Fruit fly (Drosophila melanogaster): ENCODE measurements around the gene CG33229.

The CG33229 gene

DNA sequence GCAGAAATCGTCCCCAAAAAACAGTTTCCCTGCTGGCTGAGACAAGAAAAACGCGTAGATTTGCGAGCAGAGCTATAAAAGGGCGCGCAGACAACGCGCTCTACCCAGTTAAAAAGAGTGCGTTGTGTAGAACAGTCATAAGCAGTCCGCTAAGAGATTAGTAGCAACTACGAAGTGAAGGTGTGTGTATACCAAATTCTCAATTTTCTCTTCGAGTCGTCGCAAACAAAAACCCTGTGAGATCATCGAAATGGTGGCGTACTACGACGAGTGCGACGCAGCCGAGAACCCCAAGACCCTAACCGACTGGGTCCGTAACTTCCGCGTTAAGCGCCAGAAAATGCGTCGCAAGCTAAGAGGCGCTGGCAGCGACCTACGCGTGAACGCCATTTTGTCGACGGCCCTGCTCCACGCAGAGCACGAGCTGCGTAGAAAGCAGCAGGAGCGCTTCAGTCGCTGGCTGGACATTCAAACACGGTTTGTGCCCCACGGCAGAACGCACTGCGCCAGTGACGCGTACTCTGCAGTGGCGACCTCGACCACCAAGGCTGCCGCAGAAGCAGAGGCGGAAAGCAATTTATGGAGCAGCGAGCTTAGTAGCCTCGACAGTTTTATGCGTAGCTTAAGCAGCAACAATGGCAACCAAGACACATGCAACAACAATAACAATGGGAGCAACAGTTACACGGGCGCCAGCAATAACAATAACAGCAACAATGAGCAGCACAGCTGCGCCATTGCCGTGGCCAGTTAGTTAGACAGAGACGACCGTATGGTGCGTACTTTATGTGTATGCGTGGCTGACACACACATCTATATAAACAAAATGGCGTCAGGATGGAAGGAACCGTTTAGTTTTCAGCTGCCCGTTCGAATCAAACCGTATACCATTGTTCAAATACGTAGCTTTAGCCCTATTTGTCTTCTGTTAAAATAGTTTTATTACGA, 626 bp downstream of the CG33229 start (continued):
- TF ChIP-seq hkb (optimal IDR thresholded peaks at IDR 0.05) = no peak
- no peak for TF ChIP-seq hkb (GFP tag; IDR thresholded peaks at IDR 0.05)
- TF ChIP-seq shn (GFP tag; optimal IDR thresholded peaks at IDR 0.05) = no peak

dm6 chr3L:225120-225519, 1.5 kb downstream of the CG33229 start:
- TF ChIP-seq Pdp1 (GFP tag; optimal IDR thresholded peaks at IDR 0.05) = peak in 1 of 2 experiments; percentile 91
- peak; percentile 83 for TF ChIP-seq z (GFP tag; IDR thresholded peaks at IDR 0.05)
- peak; percentile 92 for TF ChIP-seq CG32767 (GFP tag; IDR thresholded peaks at IDR 0.05)
- TF ChIP-seq corto (GFP tag; optimal IDR thresholded peaks at IDR 0.05) = peak; percentile 12
- no peak for TF ChIP-seq CG8765 (GFP tag; IDR thresholded peaks at IDR 0.05)
- no peak for TF ChIP-seq D (optimal IDR thresholded peaks at IDR 0.05)
- no peak for TF ChIP-seq D (GFP tag; optimal IDR thresholded peaks at IDR 0.05)
- TF ChIP-seq Nf-YA (GFP tag; IDR thresholded peaks at IDR 0.05) = 0 out of 2 replicates have a peak, but pooled peaks have one; percentile 33
- peak; percentile 36; the same call in 1 of the 2 replicates for TF ChIP-seq vvl (GFP tag; IDR thresholded peaks at IDR 0.05)
- no peak for TF ChIP-seq chn (GFP tag; optimal IDR thresholded peaks at IDR 0.05)
- peak; percentile 26 for TF ChIP-seq CG15479 (GFP tag; optimal IDR thresholded peaks at IDR 0.05)
- TF ChIP-seq HLHmδ (GFP tag; optimal IDR thresholded peaks at IDR 0.05) = no peak
- TF ChIP-seq sqz (GFP tag; optimal IDR thresholded peaks at IDR 0.05) = peak; percentile 87
- TF ChIP-seq CG2199 (GFP tag; IDR thresholded peaks at IDR 0.05) = peak; percentile 58; the same call in 1 of the 3 replicates
- TF ChIP-seq p53 (GFP tag; optimal IDR thresholded peaks at IDR 0.05) = peak; percentile 69
- TF ChIP-seq CG3281 (GFP tag; optimal IDR thresholded peaks at IDR 0.05) = no peak
- TF ChIP-seq CG2116 (GFP tag; optimal IDR thresholded peaks at IDR 0.05) = peak; percentile 0
- TF ChIP-seq chinmo (GFP tag; IDR thresholded peaks at IDR 0.05; ENCODE audit: partially characterized antibody) = peak; percentile 44; the same call in 1 of the 4 replicates
- TF ChIP-seq hkb (optimal IDR thresholded peaks at IDR 0.05) = no peak
- TF ChIP-seq hkb (GFP tag; IDR thresholded peaks at IDR 0.05) = 0 out of 2 replicates have a peak, but pooled peaks have one; percentile 12
- peak; percentile 13 for TF ChIP-seq CG12299 (tag; optimal IDR thresholded peaks at IDR 0.05)
- peak; percentile 12 for TF ChIP-seq BtbVII (GFP tag; optimal IDR thresholded peaks at IDR 0.05)

DNA sequence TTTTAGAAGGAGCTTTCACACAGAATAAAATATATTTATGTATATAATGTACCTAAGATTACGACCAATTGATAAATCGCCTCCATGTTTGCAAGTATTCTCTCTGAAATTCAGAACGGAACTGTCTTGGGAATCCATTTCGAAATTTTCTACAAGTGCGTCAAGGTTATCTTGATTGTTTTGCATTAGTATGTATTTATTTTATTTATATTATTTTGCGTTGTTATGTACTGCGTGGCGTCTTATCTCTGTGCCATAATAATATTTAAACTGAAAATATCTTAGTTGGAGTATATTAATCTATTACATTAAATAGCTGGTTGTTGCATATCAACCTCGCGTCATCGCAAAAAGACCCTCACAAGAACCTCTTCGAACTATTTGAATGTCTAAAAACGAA, 7.9 kb downstream of the CG33229 start, which contains the start of gene CG42846:
Gene CG42846, minus strand, starts transcription at position 101 of the 400 bp plus-strand sequence.
- no peak for TF ChIP-seq bigmax (GFP tag; optimal IDR thresholded peaks at IDR 0.05)
- TF ChIP-seq Rx (GFP tag; IDR thresholded peaks at IDR 0.05) = no peak
- TF ChIP-seq CG1832 (GFP tag; optimal IDR thresholded peaks at IDR 0.05) = no peak
- no peak for TF ChIP-seq CG4730 (GFP tag; IDR thresholded peaks at IDR 0.05)
- TF ChIP-seq CG34376 (GFP tag; optimal IDR thresholded peaks at IDR 0.05) = peak; percentile 12
- no peak for TF ChIP-seq CG10147 (GFP tag; optimal IDR thresholded peaks at IDR 0.05)
- TF ChIP-seq sens-2 (GFP tag; IDR thresholded peaks at IDR 0.05) = no peak
- TF ChIP-seq CTCF (GFP tag; optimal IDR thresholded peaks at IDR 0.05) = no peak
- TF ChIP-seq CG12299 (tag; optimal IDR thresholded peaks at IDR 0.05) = no peak
- TF ChIP-seq lbe (GFP tag; optimal IDR thresholded peaks at IDR 0.05) = peak; percentile 18

dm6 chr3L:232267-232666, 8.6 kb downstream of the CG33229 start, which contains the start of gene CG34454:
Gene CG34454 (minus strand): TSS chr3L:232350.
- no peak for TF ChIP-seq CG10654 (GFP tag; optimal IDR thresholded peaks at IDR 0.05)
- TF ChIP-seq Poxn (GFP tag; IDR thresholded peaks at IDR 0.05) = no peak
- no peak for TF ChIP-seq CG16815 (GFP tag; optimal IDR thresholded peaks at IDR 0.05)
- TF ChIP-seq otp (GFP tag; IDR thresholded peaks at IDR 0.05) = no peak
- no peak for TF ChIP-seq crc (GFP tag; optimal IDR thresholded peaks at IDR 0.05)
- no peak for TF ChIP-seq CG10209 (GFP tag; optimal IDR thresholded peaks at IDR 0.05)
- TF ChIP-seq CG17612 (GFP tag; IDR thresholded peaks at IDR 0.05) = no peak
- TF ChIP-seq Eip74EF (GFP tag; optimal IDR thresholded peaks at IDR 0.05) = no peak
- TF ChIP-seq CG16863 (GFP tag; optimal IDR thresholded peaks at IDR 0.05) = no peak
- no peak for TF ChIP-seq CG13424 (tag; optimal IDR thresholded peaks at IDR 0.05)
- TF ChIP-seq CG10274 (GFP tag; optimal IDR thresholded peaks at IDR 0.05) = no peak

Measured in whole organism, embryonic.